Worm (Caenorhabditis elegans) whole organism, L4/young adult: ENCODE data around the gene F15E6.3.

ENCODE experiments used
- W03F9.2 ChIP-seq: fragments of 150-350 bp; optimal IDR thresholded peaks from 2 replicates; lab custom pipeline; 2014; ENCODE audit warnings: missing biosample characterization, missing genetic modification characterization
- dao-5 ChIP-seq: sonication (generic microtip); optimal IDR thresholded peaks from 2 replicates; lab custom pipeline; 2016; ENCODE audit warnings: missing genotype, missing genetic modification characterization, moderate library complexity, missing compliant biosample characterization
- him-1 ChIP-seq: sonication (generic microtip); optimal IDR thresholded peaks from 2 replicates; lab custom pipeline; 2016; ENCODE audit warnings: missing genotype, missing genetic modification reagents, missing genetic modification characterization, missing compliant biosample characterization

The F15E6.3 gene

ce11 chrIV:4294552-4294951, at the start of gene F15E6.3:
Gene F15E6.3 (plus strand): TSS chrIV:4294895.
- TF ChIP-seq W03F9.2 (no peak), him-1 (tag; lab: Kevin White, UChicago) (no peak), dao-5 (no peak)

- TF ChIP-seq dao-5 (no peak), him-1 (tag; lab: Kevin White, UChicago) (no peak), W03F9.2 (no peak)
These were observed 48.2 kb upstream of the F15E6.3 start, which contains the start of gene ttr-20 for ce11 chrIV:4246493-4246892. Gene ttr-20 (plus strand): TSS chrIV:4246793.

- TF ChIP-seq dao-5 (no peak), him-1 (tag; lab: Kevin White, UChicago) (no peak)
These were observed 47.4 kb upstream of the F15E6.3 start for ce11 chrIV:4247334-4247733.

- TF ChIP-seq dao-5, result no peak
- no peak for TF ChIP-seq W03F9.2
- TF ChIP-seq him-1 (tag; lab: Kevin White, UChicago), result no peak
These were observed 46.9 kb upstream of the F15E6.3 start, which contains the start of gene ama-1 for ce11 chrIV:4247770-4248169. Gene ama-1 (plus strand): TSS chrIV:4248070.

ce11 chrIV:4254989-4255582, 39.6 kb upstream of the F15E6.3 start:
- no peak for TF ChIP-seq him-1 (tag; lab: Kevin White, UChicago)
- no peak for TF ChIP-seq dao-5
- TF ChIP-seq W03F9.2, result no peak

- TF ChIP-seq dao-5, result no peak
- TF ChIP-seq him-1 (tag; lab: Kevin White, UChicago), result no peak
- no peak for TF ChIP-seq W03F9.2
These were observed 35.3 kb upstream of the F15E6.3 start for ce11 chrIV:4259433-4259832.

ce11 chrIV:4262993-4263392, 31.7 kb upstream of the F15E6.3 start, which contains the start of gene col-33:
Gene col-33 (plus strand): TSS chrIV:4263293.
- TF ChIP-seq him-1 (tag; lab: Kevin White, UChicago) (no peak), W03F9.2 (no peak), dao-5 (no peak)

ce11 chrIV:4264649-4265048, 30.0 kb upstream of the F15E6.3 start:
- TF ChIP-seq dao-5 (no peak), him-1 (tag; lab: Kevin White, UChicago) (no peak), W03F9.2 (no peak)

ce11 chrIV:4265224-4265623, 29.5 kb upstream of the F15E6.3 start, which contains the start of gene F36A4.5:
Gene F36A4.5 (plus strand): TSS chrIV:4265524.
- TF ChIP-seq dao-5 (no peak), him-1 (tag; lab: Kevin White, UChicago) (no peak), W03F9.2 (no peak)

ce11 chrIV:4265951-4266350, 28.7 kb upstream of the F15E6.3 start:
- TF ChIP-seq dao-5 (no peak), W03F9.2 (no peak), him-1 (tag; lab: Kevin White, UChicago) (no peak)

ce11 chrIV:4267320-4267719, 27.4 kb upstream of the F15E6.3 start, which contains the start of gene F36A4.4:
Gene F36A4.4 (plus strand): TSS chrIV:4267620.
- no peak for TF ChIP-seq W03F9.2
- no peak for TF ChIP-seq dao-5
- TF ChIP-seq him-1 (tag; lab: Kevin White, UChicago), result no peak

ce11 chrIV:4269308-4269707, 25.4 kb upstream of the F15E6.3 start, which contains the start of gene F36A4.3:
Gene F36A4.3 (plus strand): TSS chrIV:4269608.
- TF ChIP-seq him-1 (tag; lab: Kevin White, UChicago), result no peak
- TF ChIP-seq W03F9.2, result no peak
- TF ChIP-seq dao-5, result no peak

ce11 chrIV:4270925-4271324, 23.8 kb upstream of the F15E6.3 start, which contains the start of gene F36A4.2:
Gene F36A4.2 (plus strand): TSS chrIV:4271225.
- no peak for TF ChIP-seq W03F9.2
- no peak for TF ChIP-seq him-1 (tag; lab: Kevin White, UChicago)
- no peak for TF ChIP-seq dao-5

ce11 chrIV:4272167-4272566, 22.5 kb upstream of the F15E6.3 start, which contains the start of gene F36A4.1:
Gene F36A4.1 (plus strand): TSS chrIV:4272467.
- TF ChIP-seq him-1 (tag; lab: Kevin White, UChicago) (no peak), dao-5 (no peak), W03F9.2 (no peak)

- TF ChIP-seq him-1 (tag; lab: Kevin White, UChicago) (no peak), dao-5 (no peak), W03F9.2 (no peak)
These were observed 17.0 kb upstream of the F15E6.3 start, which contains the start of gene nhr-78 for ce11 chrIV:4277694-4278093. Gene nhr-78 (minus strand): TSS chrIV:4277875.
